Fruit fly (Drosophila melanogaster) whole organism, embryonic: Measurements from ENCODE around the gene CG3448.

Experiments used
- Bdp1 ChIP-seq: fragments of 200-800 bp; sonication (Bioruptor generic); optimal IDR thresholded peaks from 3 replicates; lab custom pipeline; 2016; ENCODE audit warnings: missing biosample characterization, missing genetic modification characterization
- CG10654 ChIP-seq: fragments of 200-800 bp; sonication (Bioruptor generic); optimal IDR thresholded peaks from 2 replicates; lab custom pipeline; 2016; ENCODE audit warnings: missing biosample characterization, missing genetic modification characterization
- CG10979 ChIP-seq: fragments of 200-800 bp; sonication (Bioruptor generic); optimal IDR thresholded peaks from 2 replicates; lab custom pipeline; 2018; ENCODE audit warnings: missing biosample characterization, mild to moderate bottlenecking, missing genetic modification characterization, moderate library complexity
- CG13123 ChIP-seq: fragments of 200-800 bp; sonication (Bioruptor generic); optimal IDR thresholded peaks from 2 replicates; lab custom pipeline; 2016; ENCODE audit warnings: missing biosample characterization, missing genetic modification characterization
- CG14441 ChIP-seq: fragments of 200-800 bp; sonication (Bioruptor generic); IDR thresholded peaks from 2 replicates; pipeline ENCODE4 v1.3.6; 2022; ENCODE audit warnings: missing biosample characterization, missing genetic modification characterization
- CG1529 ChIP-seq: fragments of 200-800 bp; sonication (Bioruptor generic); optimal IDR thresholded peaks from 3 replicates; lab custom pipeline; 2018; ENCODE audit warnings: missing biosample characterization, missing genetic modification characterization
- CG15479 ChIP-seq: fragments of 200-800 bp; sonication (Bioruptor generic); optimal IDR thresholded peaks from 3 replicates; lab custom pipeline; 2019; ENCODE audit warnings: missing biosample characterization, mild to moderate bottlenecking, missing genetic modification characterization, moderate library complexity
- CG3847 ChIP-seq: fragments of 200-800 bp; sonication (Bioruptor generic); IDR thresholded peaks from 2 replicates; pipeline ENCODE4 v1.3.6; 2022; ENCODE audit warnings: missing biosample characterization, missing genetic modification characterization
- CG4328 ChIP-seq: fragments of 200-800 bp; sonication (Bioruptor generic); optimal IDR thresholded peaks from 3 replicates; lab custom pipeline; 2017; ENCODE audit warnings: missing biosample characterization, missing genetic modification reagents, missing genetic modification characterization
- CG4360 ChIP-seq: fragments of 200-800 bp; sonication (Bioruptor generic); IDR thresholded peaks from 2 replicates; pipeline ENCODE4 v1.3.6; 2022; ENCODE audit warnings: missing biosample characterization, missing genetic modification characterization
- CG5180 ChIP-seq: fragments of 200-800 bp; sonication (Bioruptor generic); optimal IDR thresholded peaks from 3 replicates; lab custom pipeline; 2017; ENCODE audit warnings: missing biosample characterization, missing genetic modification characterization, mild to moderate bottlenecking, moderate library complexity, missing genetic modification reagents
- CG5953 ChIP-seq: fragments of 200-800 bp; sonication (Bioruptor generic); IDR thresholded peaks from 2 replicates; pipeline ENCODE4 v1.3.6; 2022; ENCODE audit warnings: missing biosample characterization, missing genetic modification characterization
- CG7928 ChIP-seq: fragments of 200-800 bp; sonication (Bioruptor generic); optimal IDR thresholded peaks from 2 replicates; lab custom pipeline; 2017; ENCODE audit warnings: missing biosample characterization, mild to moderate bottlenecking, missing genetic modification characterization
- CG7987 ChIP-seq: fragments of 200-800 bp; sonication (Bioruptor generic); optimal IDR thresholded peaks from 2 replicates; lab custom pipeline; 2018; ENCODE audit warnings: missing biosample characterization, mild to moderate bottlenecking, missing genetic modification characterization, moderate library complexity
- CG9876 ChIP-seq: fragments of 200-800 bp; sonication (Bioruptor generic); optimal IDR thresholded peaks from 2 replicates; lab custom pipeline; 2016; ENCODE audit warnings: missing biosample characterization, missing genetic modification characterization
- Drgx ChIP-seq: fragments of 200-800 bp; sonication (Bioruptor generic); IDR thresholded peaks from 2 replicates; pipeline ENCODE4 v1.3.6; 2022; ENCODE audit warnings: missing biosample characterization, missing genetic modification characterization
- E2f1 ChIP-seq: fragments of 200-800 bp; sonication (Bioruptor generic); IDR thresholded peaks from 2 replicates; pipeline ENCODE4 v1.3.6; 2022; ENCODE audit warnings: missing biosample characterization, missing genetic modification characterization
- Eip74EF ChIP-seq, 2 experiments: fragments of 200-800 bp in 1 of 2; fragments of >200 bp in 1 of 2; sonication (Bioruptor generic) in 1 of 2; optimal IDR thresholded peaks; 2 replicates each; lab custom pipeline; 2017 to 2019; ENCODE audit warnings: missing biosample characterization in 2 of 2, missing genetic modification characterization in 2 of 2, mild to moderate bottlenecking in 1 of 2, moderate library complexity in 1 of 2
- Fer3 ChIP-seq: fragments of 200-800 bp; sonication (Bioruptor generic); optimal IDR thresholded peaks from 2 replicates; lab custom pipeline; 2018; ENCODE audit warnings: missing biosample characterization, mild to moderate bottlenecking, missing genetic modification characterization, moderate library complexity
- Gsc ChIP-seq: fragments of 200-800 bp; sonication (Bioruptor generic); IDR thresholded peaks from 2 replicates; pipeline ENCODE4 v1.3.6; 2022; ENCODE audit warnings: missing biosample characterization, missing genetic modification characterization
- HLH54F ChIP-seq: fragments of 200-800 bp; sonication (Bioruptor generic); optimal IDR thresholded peaks from 3 replicates; lab custom pipeline; 2016; ENCODE audit warnings: missing biosample characterization, missing genetic modification characterization
- Hmx ChIP-seq: fragments of 200-800 bp; sonication (Bioruptor generic); optimal IDR thresholded peaks from 2 replicates; lab custom pipeline; 2016; ENCODE audit warnings: missing biosample characterization, missing genetic modification characterization
- Hr3 ChIP-seq: fragments of 200-800 bp; sonication (Bioruptor generic); optimal IDR thresholded peaks from 3 replicates; lab custom pipeline; 2016; ENCODE audit warnings: missing biosample characterization, missing genetic modification characterization
- Lpt ChIP-seq: fragments of >200 bp; optimal IDR thresholded peaks from 2 replicates; lab custom pipeline; 2018; ENCODE audit warnings: missing biosample characterization, missing genetic modification characterization
- MTF-1 ChIP-seq: fragments of 200-800 bp; sonication (Bioruptor generic); optimal IDR thresholded peaks from 2 replicates; lab custom pipeline; 2018; ENCODE audit warnings: missing biosample characterization, mild to moderate bottlenecking, missing genetic modification characterization, borderline replicate concordance
- NC2β ChIP-seq: fragments of 200-800 bp; sonication (Bioruptor generic); optimal IDR thresholded peaks from 2 replicates; lab custom pipeline; 2016; ENCODE audit warnings: missing biosample characterization, missing genetic modification characterization
- Side ChIP-seq: fragments of 200-800 bp; sonication (Bioruptor generic); optimal IDR thresholded peaks from 2 replicates; lab custom pipeline; 2016; ENCODE audit warnings: missing biosample characterization, missing genetic modification characterization
- Sin3A ChIP-seq: fragments of >200 bp; optimal IDR thresholded peaks from 2 replicates; lab custom pipeline; 2018
- abd-A ChIP-seq: fragments of 200-800 bp; sonication (Bioruptor generic); optimal IDR thresholded peaks from 3 replicates; lab custom pipeline; 2019; ENCODE audit warnings: missing biosample characterization, mild to moderate bottlenecking, missing genetic modification characterization, moderate library complexity
- bowl ChIP-seq: fragments of 200-800 bp; sonication (Bioruptor generic); IDR thresholded peaks from 2 replicates; pipeline ENCODE4 v1.3.6; 2022; ENCODE audit warnings: missing biosample characterization, missing genetic modification characterization
- cg ChIP-seq: fragments of 200-800 bp; sonication (Bioruptor generic); optimal IDR thresholded peaks from 3 replicates; lab custom pipeline; 2019; ENCODE audit warnings: missing biosample characterization, mild to moderate bottlenecking, missing genetic modification characterization, moderate library complexity
- chn ChIP-seq: fragments of 200-800 bp; sonication (Bioruptor generic); optimal IDR thresholded peaks from 2 replicates; lab custom pipeline; 2016; ENCODE audit warnings: missing biosample characterization, missing genetic modification characterization
- ci ChIP-seq: fragments of 200-800 bp; sonication (Bioruptor generic); IDR thresholded peaks from 3 replicates; pipeline ENCODE4 v1.3.6; 2022; ENCODE audit warnings: missing biosample characterization, missing genetic modification characterization
- disco-r ChIP-seq: fragments of 200-800 bp; sonication (Bioruptor generic); optimal IDR thresholded peaks from 2 replicates; lab custom pipeline; 2016; ENCODE audit warnings: missing biosample characterization, missing genetic modification characterization
- fd102C ChIP-seq: fragments of 200-800 bp; sonication (Bioruptor generic); optimal IDR thresholded peaks from 2 replicates; lab custom pipeline; 2018; ENCODE audit warnings: missing biosample characterization, mild to moderate bottlenecking, missing genetic modification characterization, moderate library complexity
- fd64A ChIP-seq: fragments of 200-800 bp; sonication (Bioruptor generic); optimal IDR thresholded peaks from 3 replicates; lab custom pipeline; 2018; ENCODE audit warnings: missing biosample characterization, mild to moderate bottlenecking, missing genetic modification characterization
- gt ChIP-seq: fragments of 200-800 bp; sonication (Bioruptor generic); IDR thresholded peaks from 2 replicates; pipeline ENCODE4 v1.3.6; 2022; ENCODE audit warnings: missing biosample characterization, missing genetic modification characterization
- hb ChIP-seq: fragments of 200-800 bp; sonication (Bioruptor generic); IDR thresholded peaks from 3 replicates; pipeline ENCODE4 v1.3.6; 2022; ENCODE audit warnings: missing biosample characterization, missing genetic modification characterization; ENCODE audit not compliant: partially characterized antibody
- jing ChIP-seq: fragments of 200-800 bp; sonication (Bioruptor generic); optimal IDR thresholded peaks from 2 replicates; lab custom pipeline; 2018; ENCODE audit warnings: missing biosample characterization, mild to moderate bottlenecking, missing genetic modification characterization
- mirr ChIP-seq: fragments of 200-800 bp; sonication (Bioruptor generic); optimal IDR thresholded peaks from 3 replicates; lab custom pipeline; 2018; ENCODE audit warnings: missing biosample characterization, mild to moderate bottlenecking, missing genetic modification characterization
- nom ChIP-seq: fragments of 200-800 bp; sonication (Bioruptor generic); optimal IDR thresholded peaks from 2 replicates; lab custom pipeline; 2017; ENCODE audit warnings: missing biosample characterization, missing genetic modification characterization, mild to moderate bottlenecking, moderate library complexity, missing genetic modification reagents
- onecut ChIP-seq: fragments of 200-800 bp; sonication (Bioruptor generic); IDR thresholded peaks from 2 replicates; pipeline ENCODE4 v1.3.6; 2022; ENCODE audit warnings: missing biosample characterization, missing genetic modification characterization
- phol ChIP-seq: fragments of 200-800 bp; sonication (Bioruptor generic); optimal IDR thresholded peaks from 3 replicates; lab custom pipeline; 2018; ENCODE audit warnings: missing biosample characterization, mild to moderate bottlenecking, missing genetic modification characterization, moderate library complexity
- ranshi ChIP-seq: fragments of 200-800 bp; sonication (Bioruptor generic); IDR thresholded peaks from 2 replicates; pipeline ENCODE4 v1.3.6; 2022; ENCODE audit warnings: missing biosample characterization, missing genetic modification characterization
- so ChIP-seq: fragments of 200-800 bp; sonication (Bioruptor generic); IDR thresholded peaks from 3 replicates; pipeline ENCODE4 v1.3.6; 2022; ENCODE audit warnings: missing biosample characterization, missing genetic modification characterization
- sqz ChIP-seq: fragments of 200-800 bp; sonication (Bioruptor generic); optimal IDR thresholded peaks from 3 replicates; lab custom pipeline; 2018; ENCODE audit warnings: missing biosample characterization, mild to moderate bottlenecking, missing genetic modification characterization
- sr ChIP-seq: fragments of 200-800 bp; sonication (Bioruptor generic); IDR thresholded peaks from 3 replicates; pipeline ENCODE4 v1.3.6; 2022; ENCODE audit warnings: missing biosample characterization, missing genetic modification characterization
- tll ChIP-seq, 2 experiments: fragments of 200-800 bp in 1 of 2; fragments of >200 bp in 1 of 2; sonication (Bioruptor generic) in 1 of 2; optimal IDR thresholded peaks; 2 replicates each; lab custom pipeline; 2017 to 2019; ENCODE audit warnings: missing biosample characterization in 2 of 2, missing genetic modification characterization in 2 of 2, mild to moderate bottlenecking in 1 of 2, moderate library complexity in 1 of 2
- unpg ChIP-seq: fragments of 200-800 bp; sonication (Bioruptor generic); optimal IDR thresholded peaks from 3 replicates; lab custom pipeline; 2018; ENCODE audit warnings: missing biosample characterization, mild to moderate bottlenecking, missing genetic modification characterization, moderate library complexity
- usp ChIP-seq: fragments of >200 bp; optimal IDR thresholded peaks from 2 replicates; lab custom pipeline; 2017; ENCODE audit warnings: missing biosample characterization, missing genetic modification characterization
- wek ChIP-seq: fragments of 200-800 bp; sonication (Bioruptor generic); optimal IDR thresholded peaks from 3 replicates; lab custom pipeline; 2018; ENCODE audit warnings: missing biosample characterization, mild to moderate bottlenecking, missing genetic modification characterization, moderate library complexity
- zen ChIP-seq: fragments of 200-800 bp; sonication (Bioruptor generic); optimal IDR thresholded peaks from 3 replicates; lab custom pipeline; 2018; ENCODE audit warnings: missing biosample characterization, mild to moderate bottlenecking, missing genetic modification characterization, moderate library complexity

The CG3448 gene

dm6 chr3L:9467763-9468206 is 16.4 kb upstream of the CG3448 start (continued):
- TF ChIP-seq nom (GFP tag; lab: Kevin White, UChicago) (peak; percentile 87), Lpt (GFP tag; lab: Kevin White, UChicago) (no peak), CG10979 (no peak), Fer3 (tag; lab: Kevin White, UChicago) (no peak), wek (no peak), tll (GFP tag; optimal IDR thresholded peaks at IDR 0.05; lab: Kevin White, UChicago) (peak in 1 of 2 experiments; percentile 95), zen (tag; lab: Kevin White, UChicago) (peak; percentile 38), NC2β (no peak), CG4360 (GFP tag; lab: Robert Waterston, UW) (peak; percentile 88), sqz (GFP tag; lab: Kevin White, UChicago) (peak; percentile 13), fd102C (GFP tag; lab: Kevin White, UChicago) (peak; percentile 62), ranshi (GFP tag; lab: Robert Waterston, UW) (no peak), Sin3A (lab: Kevin White, UChicago) (no peak), HLH54F (no peak), CG7928 (GFP tag; lab: Kevin White, UChicago) (no peak), CG15479 (GFP tag; lab: Kevin White, UChicago) (peak; percentile 36), CG9876 (GFP tag; lab: Kevin White, UChicago) (no peak), CG13123 (GFP tag; lab: Kevin White, UChicago) (no peak), Bdp1 (GFP tag; lab: Kevin White, UChicago) (no peak), MTF-1 (GFP tag; lab: Kevin White, UChicago) (no peak), ci (GFP tag; lab: Robert Waterston, UW) (no peak), Drgx (GFP tag; lab: Robert Waterston, UW) (peak; percentile 68), Side (no peak), sr (no peak; the same call in 2 of the 3 replicates), onecut (no peak), abd-A (tag; lab: Kevin White, UChicago) (peak; percentile 53), mirr (GFP tag; lab: Kevin White, UChicago) (peak; percentile 46), chn (GFP tag; lab: Kevin White, UChicago) (no peak), CG4328 (GFP tag; lab: Kevin White, UChicago) (no peak), CG1529 (GFP tag; lab: Kevin White, UChicago) (no peak), CG3847 (GFP tag; lab: Robert Waterston, UW) (no peak), CG14441 (GFP tag; lab: Robert Waterston, UW) (no peak), CG5180 (no peak), bowl (no peak), CG10654 (GFP tag; lab: Kevin White, UChicago) (no peak), gt (GFP tag; lab: Robert Waterston, UW) (no peak), E2f1 (no peak), cg (peak; percentile 52), phol (tag; lab: Kevin White, UChicago) (no peak), fd64A (GFP tag; lab: Kevin White, UChicago) (peak; percentile 7), disco-r (GFP tag; lab: Kevin White, UChicago) (no peak), CG7987 (no peak), so (GFP tag; lab: Robert Waterston, UW) (no peak), Hr3 (no peak), CG5953 (GFP tag; lab: Robert Waterston, UW) (no peak), Gsc (GFP tag; lab: Robert Waterston, UW) (no peak), hb (GFP tag; lab: Robert Waterston, UW) (no peak), Eip74EF (GFP tag; optimal IDR thresholded peaks at IDR 0.05; lab: Kevin White, UChicago) (no peak), Hmx (GFP tag; lab: Kevin White, UChicago) (no peak), usp (no peak), jing (GFP tag; lab: Kevin White, UChicago) (no peak), unpg (GFP tag; lab: Kevin White, UChicago) (no peak)
